Worm (Caenorhabditis elegans): Measurements from ENCODE around the gene srsx-24.

The srsx-24 gene

DNA sequence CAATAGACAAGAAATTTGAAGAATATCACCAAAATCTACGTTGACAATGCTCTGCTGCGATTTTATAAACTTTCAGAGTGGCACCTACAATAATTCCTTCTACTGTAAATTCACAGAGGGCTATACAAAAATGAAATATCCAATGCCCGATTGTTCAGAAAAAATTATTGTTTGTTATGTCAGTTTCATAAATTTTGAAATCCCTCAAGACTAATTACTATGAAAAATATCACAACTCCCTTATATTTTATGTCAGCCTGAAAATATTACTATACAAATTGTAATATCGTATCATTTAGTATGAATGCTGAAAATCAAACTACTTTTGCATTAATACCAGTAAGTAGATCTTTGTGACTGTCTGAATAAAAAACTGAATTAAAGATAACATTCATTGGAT, 21.3 kb upstream of the srsx-24 start, which contains the start of gene srx-60:
Gene srx-60 (plus strand): TSS at position 301 of the 400 bp plus-strand sequence.
- TF ChIP-seq egl-27 (tag; optimal IDR thresholded peaks at IDR 0.05) (no peak), lin-39 (tag; optimal IDR thresholded peaks at IDR 0.05) (no peak), nhr-25 (tag; optimal IDR thresholded peaks at IDR 0.05) (no peak), unc-62 (GFP tag; optimal IDR thresholded peaks at IDR 0.05) (no peak), nhr-28 (tag; optimal IDR thresholded peaks at IDR 0.05) (no peak), sea-2 (GFP tag; optimal IDR thresholded peaks at IDR 0.05) (no peak), elt-1 (tag; optimal IDR thresholded peaks at IDR 0.05) (no peak), fkh-2 (tag; optimal IDR thresholded peaks at IDR 0.05) (no peak), pha-4 (tag; optimal IDR thresholded peaks at IDR 0.05) (no peak), nhr-43 (tag; optimal IDR thresholded peaks at IDR 0.05; ENCODE audit: poor library complexity, severe bottlenecking) (no peak), nfya-1 (tag; optimal IDR thresholded peaks at IDR 0.05; ENCODE audit: insufficient read depth) (no peak), ceh-28 (tag; optimal IDR thresholded peaks at IDR 0.05) (no peak)

DNA sequence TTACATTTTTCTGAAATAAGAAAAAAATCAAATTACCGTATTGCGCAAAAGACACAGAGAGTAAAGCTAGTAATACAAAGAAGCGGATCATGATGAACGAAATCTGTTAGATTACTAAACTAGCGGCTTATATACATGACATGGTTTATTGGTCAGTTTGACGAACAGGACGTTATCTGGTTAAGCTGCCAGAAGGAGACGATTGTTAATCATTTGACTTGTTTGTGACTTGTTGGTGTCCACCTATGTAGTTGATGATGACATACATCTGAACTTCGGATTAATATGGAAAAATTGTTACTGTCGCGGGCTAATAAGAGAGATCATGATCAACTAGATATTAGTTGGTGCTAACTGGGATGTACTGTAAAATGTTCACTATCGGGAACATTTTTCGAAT, 20.8 kb upstream of the srsx-24 start, which contains the start of gene cnc-9:
Gene cnc-9 (minus strand): TSS at position 101 of the 400 bp plus-strand sequence.
- TF ChIP-seq egl-5 (tag; optimal IDR thresholded peaks at IDR 0.05): no peak
- no peak for TF ChIP-seq fos-1 (tag; optimal IDR thresholded peaks at IDR 0.05)
- no peak for TF ChIP-seq ceh-28 (tag; optimal IDR thresholded peaks at IDR 0.05)
- no peak for TF ChIP-seq elt-1 (tag; optimal IDR thresholded peaks at IDR 0.05)
- no peak for TF ChIP-seq daf-12 (tag; optimal IDR thresholded peaks at IDR 0.05)
- no peak for TF ChIP-seq nhr-43 (tag; optimal IDR thresholded peaks at IDR 0.05; ENCODE audit: poor library complexity, severe bottlenecking)
- no peak for TF ChIP-seq lin-15B (tag; optimal IDR thresholded peaks at IDR 0.05)
- TF ChIP-seq pqm-1 (tag; optimal IDR thresholded peaks at IDR 0.05): no peak
- TF ChIP-seq hmg-11 (tag; optimal IDR thresholded peaks at IDR 0.05): no peak

ce11 chrV:7399202-7399601, 19.9 kb upstream of the srsx-24 start, which contains the start of gene gst-41:
gst-41 (minus strand) TSS chrV:7399302.
- no peak for TF ChIP-seq ceh-16 (tag; optimal IDR thresholded peaks at IDR 0.05)
- no peak for TF ChIP-seq eor-1 (tag; optimal IDR thresholded peaks at IDR 0.05)
- TF ChIP-seq nhr-67 (tag; optimal IDR thresholded peaks at IDR 0.05): no peak
- no peak for TF ChIP-seq snpc-4 (tag; optimal IDR thresholded peaks at IDR 0.05)
- no peak for TF ChIP-seq egl-27 (tag; optimal IDR thresholded peaks at IDR 0.05)
- no peak for TF ChIP-seq nhr-237 (tag; optimal IDR thresholded peaks at IDR 0.05)
- no peak for TF ChIP-seq ZK546.5 (tag; optimal IDR thresholded peaks at IDR 0.05)
- no peak for TF ChIP-seq zag-1 (tag; optimal IDR thresholded peaks at IDR 0.05)
- no peak for TF ChIP-seq aly-2 (tag; optimal IDR thresholded peaks at IDR 0.05)
- no peak for TF ChIP-seq unc-39 (tag; optimal IDR thresholded peaks at IDR 0.05)
- TF ChIP-seq tbx-2 (tag; optimal IDR thresholded peaks at IDR 0.05): no peak
- no peak for TF ChIP-seq fkh-10 (GFP tag; optimal IDR thresholded peaks at IDR 0.05)
- no peak for TF ChIP-seq nhr-11 (tag; optimal IDR thresholded peaks at IDR 0.05)
- TF ChIP-seq ztf-11 (tag; optimal IDR thresholded peaks at IDR 0.05): no peak
- TF ChIP-seq elt-1 (tag; optimal IDR thresholded peaks at IDR 0.05): no peak
- no peak for TF ChIP-seq mdl-1 (tag; optimal IDR thresholded peaks at IDR 0.05)
- TF ChIP-seq pha-4 (tag; optimal IDR thresholded peaks at IDR 0.05): no peak

DNA sequence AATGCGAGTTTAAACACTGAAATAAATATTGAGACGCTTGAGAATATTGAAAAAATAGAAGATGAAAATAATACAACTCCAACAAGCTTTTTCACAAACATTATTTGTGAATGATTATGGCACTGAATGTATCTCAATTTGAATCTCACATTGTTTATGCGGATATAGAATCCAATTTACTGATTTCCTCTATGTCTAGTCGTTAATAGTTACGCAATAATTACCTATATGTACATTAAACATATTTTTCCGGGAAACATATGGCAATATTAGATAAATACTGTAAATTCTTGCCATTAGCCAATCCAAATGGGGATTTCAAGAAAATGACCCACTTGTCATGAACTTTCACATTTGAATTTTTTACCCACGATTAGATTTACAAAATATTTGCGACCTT, 16.1 kb upstream of the srsx-24 start, which contains the start of gene srx-9:
Gene srx-9 (minus strand): TSS at position 101 of the 400 bp plus-strand sequence.
- no peak for TF ChIP-seq ceh-9 (tag; optimal IDR thresholded peaks at IDR 0.05)
- TF ChIP-seq egl-27 (tag; optimal IDR thresholded peaks at IDR 0.05): no peak
- TF ChIP-seq hmg-11 (tag; optimal IDR thresholded peaks at IDR 0.05): no peak
- TF ChIP-seq ama-1 (optimal IDR thresholded peaks at IDR 0.05): no peak
- TF ChIP-seq nhr-12 (tag; optimal IDR thresholded peaks at IDR 0.05): no peak
- no peak for TF ChIP-seq lin-15B (tag; optimal IDR thresholded peaks at IDR 0.05)
- no peak for TF ChIP-seq fkh-2 (tag; optimal IDR thresholded peaks at IDR 0.05)
- no peak for TF ChIP-seq nhr-237 (tag; optimal IDR thresholded peaks at IDR 0.05)

- peak; percentile 48 for TF ChIP-seq pha-4 (tag; optimal IDR thresholded peaks at IDR 0.05)
- TF ChIP-seq elt-2 (tag; optimal IDR thresholded peaks at IDR 0.05): peak; percentile 60
- peak; percentile 9 for TF ChIP-seq pqm-1 (tag; optimal IDR thresholded peaks at IDR 0.05)
- no peak for TF ChIP-seq nhr-12 (tag; optimal IDR thresholded peaks at IDR 0.05)
These were observed 12.6 kb upstream of the srsx-24 start, which contains the start of gene fbxa-105 for ce11 chrV:7391933-7392332. fbxa-105 (minus strand) TSS chrV:7392029.

All from whole organism, L3 larva.